Fruit fly (Drosophila melanogaster) whole organism, embryonic: ENCODE results near the gene CG42866.

ENCODE experiments used
- CG10267 ChIP-seq: fragments of 200-800 bp; sonication (Bioruptor generic); optimal IDR thresholded peaks from 2 replicates; lab custom pipeline; 2018; ENCODE audit warnings: missing biosample characterization, mild to moderate bottlenecking, missing genetic modification characterization, moderate library complexity
- CG12299 ChIP-seq: fragments of 200-800 bp; sonication (Bioruptor generic); optimal IDR thresholded peaks from 2 replicates; lab custom pipeline; 2018; ENCODE audit warnings: missing biosample characterization, mild to moderate bottlenecking, missing genetic modification characterization
- CG31365 ChIP-seq: fragments of 200-800 bp; sonication (Bioruptor generic); optimal IDR thresholded peaks from 2 replicates; lab custom pipeline; 2018; ENCODE audit warnings: missing biosample characterization, mild to moderate bottlenecking, missing genetic modification characterization
- D19B ChIP-seq: fragments of 200-800 bp; sonication (Bioruptor generic); optimal IDR thresholded peaks from 2 replicates; lab custom pipeline; 2017; ENCODE audit warnings: missing biosample characterization, mild to moderate bottlenecking, missing genetic modification characterization
- Dfd ChIP-seq, 2 experiments: fragments of >200 bp; optimal IDR thresholded peaks; 2 replicates each; lab custom pipeline; 2017; ENCODE audit warnings: missing biosample characterization in 2 of 2, missing genetic modification characterization in 2 of 2
- E2f2 ChIP-seq: fragments of 200-800 bp; sonication (Bioruptor generic); IDR thresholded peaks from 2 replicates; pipeline ENCODE4 v1.3.6; 2022; ENCODE audit warnings: missing biosample characterization, missing genetic modification characterization
- Hr51 ChIP-seq, 2 experiments: fragments of 200-800 bp; sonication (Bioruptor generic); optimal IDR thresholded peaks; 2 replicates in 1 of 2; 3 replicates in 1 of 2; lab custom pipeline; 2016 to 2018; ENCODE audit warnings: missing biosample characterization in 2 of 2, missing genetic modification characterization in 2 of 2, mild to moderate bottlenecking in 1 of 2, moderate library complexity in 1 of 2
- Sin3A ChIP-seq: fragments of >200 bp; optimal IDR thresholded peaks from 2 replicates; lab custom pipeline; 2018
- br ChIP-seq: fragments of >200 bp; optimal IDR thresholded peaks from 2 replicates; lab custom pipeline; 2017
- chinmo ChIP-seq: fragments of 200-800 bp; sonication (Bioruptor generic); IDR thresholded peaks from 4 replicates; pipeline ENCODE4 v1.3.6; 2022; ENCODE audit warnings: missing biosample characterization, missing genetic modification characterization; ENCODE audit not compliant: partially characterized antibody
- ken ChIP-seq: fragments of 200-800 bp; sonication (Bioruptor generic); IDR thresholded peaks from 3 replicates; pipeline ENCODE4 v1.3.6; 2022; ENCODE audit warnings: missing biosample characterization, missing genetic modification characterization
- onecut ChIP-seq: fragments of 200-800 bp; sonication (Bioruptor generic); IDR thresholded peaks from 2 replicates; pipeline ENCODE4 v1.3.6; 2022; ENCODE audit warnings: missing biosample characterization, missing genetic modification characterization
- sug ChIP-seq: fragments of 200-800 bp; optimal IDR thresholded peaks from 2 replicates; lab custom pipeline; 2019; ENCODE audit warnings: missing biosample characterization, mild to moderate bottlenecking, missing genetic modification characterization, moderate library complexity

- TF ChIP-seq br (lab: Kevin White, UChicago) (no peak), E2f2 (no peak), Dfd (GFP tag; optimal IDR thresholded peaks at IDR 0.05; lab: Kevin White, UChicago) (no peak), ken (GFP tag; lab: Robert Waterston, UW) (no peak), CG31365 (tag; lab: Kevin White, UChicago) (no peak), Hr51 (GFP tag; optimal IDR thresholded peaks at IDR 0.05; lab: Kevin White, UChicago) (no peak), sug (tag; lab: Kevin White, UChicago) (no peak), CG12299 (no peak), Sin3A (lab: Kevin White, UChicago) (no peak), D19B (no peak), chinmo (GFP tag; lab: Robert Waterston, UW) (0 out of 4 replicates have a peak, but pooled peaks have one; percentile 54), CG10267 (tag; lab: Kevin White, UChicago) (no peak), onecut (GFP tag; lab: Robert Waterston, UW) (no peak)
Observed at dm6 chr2L:19916982-19917381, 44.5 kb downstream of the CG42866 start.
